Worm (Caenorhabditis elegans) whole organism, L4 larva: ENCODE results near the gene fbxc-33.

ENCODE experiments used
- dpl-1 ChIP-seq: fragments of 150-350 bp; optimal IDR thresholded peaks from 2 replicates; lab custom pipeline; 2014; ENCODE audit warnings: missing biosample characterization, missing genetic modification reagents, missing genetic modification characterization
- dve-1 ChIP-seq: sonication (generic microtip); optimal IDR thresholded peaks from 2 replicates; lab custom pipeline; 2017; ENCODE audit warnings: antibody characterized with exemption, mild to moderate bottlenecking, missing genetic modification characterization, missing compliant biosample characterization; ENCODE audit not compliant: insufficient read depth
- hlh-30 ChIP-seq: sonication (generic microtip); optimal IDR thresholded peaks from 2 replicates; lab custom pipeline; 2017; ENCODE audit warnings: antibody characterized with exemption, mild to moderate bottlenecking, missing genetic modification characterization, missing compliant biosample characterization; ENCODE audit not compliant: insufficient read depth
- jun-1 ChIP-seq: fragments of 150-350 bp; optimal IDR thresholded peaks from 2 replicates; lab custom pipeline; 2014; ENCODE audit warnings: missing biosample characterization, missing genetic modification reagents, missing genetic modification characterization
- lin-39 ChIP-seq: fragments of 150-350 bp; optimal IDR thresholded peaks from 2 replicates; lab custom pipeline; 2014; ENCODE audit warnings: missing biosample characterization, missing genetic modification reagents, missing genetic modification characterization
- lsy-2 ChIP-seq, 2 experiments: fragments of 150-350 bp in 1 of 2; sonication (generic microtip) in 1 of 2; optimal IDR thresholded peaks; 2 replicates each; lab custom pipeline; 2014 to 2017; ENCODE audit warnings: missing biosample characterization in 2 of 2, missing genetic modification characterization in 2 of 2
- nhr-76 ChIP-seq: fragments of 150-350 bp; optimal IDR thresholded peaks from 2 replicates; lab custom pipeline; 2014; ENCODE audit warnings: missing biosample characterization, missing genetic modification characterization
- pha-4 ChIP-seq, 2 experiments: fragments of 150-350 bp in 1 of 2; fragments of 200-800 bp in 1 of 2; sonication (Bioruptor generic) in 1 of 2; IDR thresholded peaks in 1 of 2; optimal IDR thresholded peaks in 1 of 2; 2 replicates each; pipeline versions ENCODE4 v1.3.6 to Lab custom; 2014 to 2022; ENCODE audit warnings: missing genetic modification characterization in 2 of 2, missing genetic modification reagents in 2 of 2, missing biosample characterization in 1 of 2, missing compliant biosample characterization in 1 of 2
- unc-130 ChIP-seq: sonication (generic microtip); optimal IDR thresholded peaks from 2 replicates; lab custom pipeline; 2016; ENCODE audit warnings: missing genetic modification reagents, missing genetic modification characterization, missing compliant biosample characterization

DNA sequence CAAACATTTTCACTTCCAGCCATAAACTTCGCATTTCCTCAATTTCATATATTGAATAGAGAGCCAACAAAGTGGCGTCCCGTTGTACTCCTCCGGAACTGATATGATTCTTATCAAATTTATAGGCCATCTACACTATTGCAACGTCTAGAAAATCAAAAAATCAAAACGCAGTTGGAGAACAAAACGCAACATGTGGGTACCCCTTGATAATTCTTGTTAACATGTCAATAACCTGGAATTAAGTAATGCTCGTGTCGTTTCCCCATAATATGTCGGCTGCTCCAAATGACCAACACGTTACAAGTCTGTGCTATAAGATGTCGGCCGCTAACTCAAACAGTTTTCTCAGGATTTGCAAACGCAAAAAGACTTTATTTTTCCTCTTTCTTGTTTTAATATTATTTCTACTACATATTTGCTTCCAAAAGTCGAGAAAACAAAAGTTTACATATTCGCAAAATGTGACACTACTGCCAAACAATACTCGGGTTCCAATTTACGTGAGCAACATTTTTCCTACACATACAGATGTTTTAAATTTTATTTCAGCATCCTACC lies 32.7 kb upstream of the fbxc-33 start:
- TF ChIP-seq jun-1 = no peak
- no peak for TF ChIP-seq unc-130 (GFP tag; lab: Kevin White, UChicago)
- TF ChIP-seq hlh-30 (tag; lab: Kevin White, UChicago) = no peak
- no peak for TF ChIP-seq nhr-76 (tag; lab: Kevin White, UChicago)
- no peak for TF ChIP-seq dpl-1 (GFP tag; lab: Kevin White, UChicago)
- TF ChIP-seq lin-39 (tag; lab: Kevin White, UChicago) = no peak
- TF ChIP-seq pha-4 (GFP tag; IDR thresholded peaks at IDR 0.05; lab: Robert Waterston, UW) = no peak
- TF ChIP-seq pha-4 (tag; optimal IDR thresholded peaks at IDR 0.05; lab: Kevin White, UChicago) = no peak
- TF ChIP-seq dve-1 (tag; lab: Kevin White, UChicago) = peak; percentile 9
- TF ChIP-seq lsy-2 (tag; optimal IDR thresholded peaks at IDR 0.05; lab: Kevin White, UChicago) = no peak
